Fruit fly (Drosophila melanogaster): Measurements from ENCODE around the gene Elys.

Elys gene

dm6 chrX:19665684-19666141, 13.6 kb downstream of the Elys start (continued):
- peak; percentile 24 for TF ChIP-seq ems (GFP tag; optimal IDR thresholded peaks at IDR 0.05)
- no peak for TF ChIP-seq CG18476 (GFP tag; optimal IDR thresholded peaks at IDR 0.05)
- 0 out of 2 replicates have a peak, but pooled peaks have one; percentile 6 for TF ChIP-seq CG8765 (GFP tag; IDR thresholded peaks at IDR 0.05)
- no peak for TF ChIP-seq D19A (tag; optimal IDR thresholded peaks at IDR 0.05)
- TF ChIP-seq croc (GFP tag; conservative IDR thresholded peaks at IDR 0.05) = no peak
- peak; percentile 89 for TF ChIP-seq Gug (GFP tag; IDR thresholded peaks at IDR 0.05)
- peak; percentile 86 for TF ChIP-seq sug (tag; optimal IDR thresholded peaks at IDR 0.05)
- peak; percentile 81 for TF ChIP-seq Opbp (GFP tag; IDR thresholded peaks at IDR 0.05; ENCODE audit: partially characterized antibody)
- TF ChIP-seq CG31441 (GFP tag; IDR thresholded peaks at IDR 0.05) = no peak
- no peak for TF ChIP-seq CG6765 (GFP tag; optimal IDR thresholded peaks at IDR 0.05)
- TF ChIP-seq BtbVII (GFP tag; optimal IDR thresholded peaks at IDR 0.05) = no peak
- TF ChIP-seq Asciz (GFP tag; optimal IDR thresholded peaks at IDR 0.05) = no peak
- TF ChIP-seq fd96Cb (tag; optimal IDR thresholded peaks at IDR 0.05) = no peak
- peak; percentile 85 for TF ChIP-seq NFAT (GFP tag; IDR thresholded peaks at IDR 0.05)
- peak; percentile 8 for TF ChIP-seq CG1792 (GFP tag; optimal IDR thresholded peaks at IDR 0.05)
- peak; percentile 62 for TF ChIP-seq CG9215 (GFP tag; IDR thresholded peaks at IDR 0.05)
- TF ChIP-seq ERR (GFP tag; optimal IDR thresholded peaks at IDR 0.05) = no peak
- TF ChIP-seq Gsc (GFP tag; IDR thresholded peaks at IDR 0.05) = no peak
- TF ChIP-seq CG5180 (GFP tag; optimal IDR thresholded peaks at IDR 0.05) = no peak
- TF ChIP-seq CG13775 (GFP tag; optimal IDR thresholded peaks at IDR 0.05) = peak; percentile 18
- peak; percentile 36 for TF ChIP-seq NfI (GFP tag; optimal IDR thresholded peaks at IDR 0.05)
- TF ChIP-seq onecut (GFP tag; IDR thresholded peaks at IDR 0.05) = peak; percentile 31
- TF ChIP-seq pfk (GFP tag; optimal IDR thresholded peaks at IDR 0.05) = no peak
- TF ChIP-seq CG12942 (GFP tag; optimal IDR thresholded peaks at IDR 0.05) = no peak
- no peak for TF ChIP-seq CG10267 (tag; optimal IDR thresholded peaks at IDR 0.05)
- TF ChIP-seq row (GFP tag; IDR thresholded peaks at IDR 0.05) = peak; percentile 96
- TF ChIP-seq slp2 (GFP tag; optimal IDR thresholded peaks at IDR 0.05) = no peak
- TF ChIP-seq pb (GFP tag; optimal IDR thresholded peaks at IDR 0.05) = no peak
- peak; percentile 12 for TF ChIP-seq CG2712 (tag; optimal IDR thresholded peaks at IDR 0.05)
- no peak for TF ChIP-seq kay (GFP tag; optimal IDR thresholded peaks at IDR 0.05)
- no peak for TF ChIP-seq CG7357 (GFP tag; IDR thresholded peaks at IDR 0.05)
- peak in 1 of 2 experiments; percentile 23 for TF ChIP-seq crp (GFP tag; optimal IDR thresholded peaks at IDR 0.05)
- peak; percentile 31 for TF ChIP-seq CG12769 (tag; optimal IDR thresholded peaks at IDR 0.05)
- peak; percentile 25; the same call in 1 of the 2 replicates for TF ChIP-seq Atf6 (GFP tag; IDR thresholded peaks at IDR 0.05)
- no peak for TF ChIP-seq Taf1 (GFP tag; IDR thresholded peaks at IDR 0.05)
- TF ChIP-seq vvl (GFP tag; IDR thresholded peaks at IDR 0.05) = peak; percentile 59; the same call in 1 of the 2 replicates
- TF ChIP-seq Ptx1 (GFP tag; IDR thresholded peaks at IDR 0.05) = peak; percentile 67
- no peak for TF ChIP-seq dimm (GFP tag; IDR thresholded peaks at IDR 0.05)
- TF ChIP-seq Xbp1 (GFP tag; optimal IDR thresholded peaks at IDR 0.05) = peak; percentile 31
- peak; percentile 5 for TF ChIP-seq Camta (GFP tag; optimal IDR thresholded peaks at IDR 0.05)
- peak; percentile 50 for TF ChIP-seq CG13624 (GFP tag; optimal IDR thresholded peaks at IDR 0.05)
- TF ChIP-seq CG3838 (GFP tag; optimal IDR thresholded peaks at IDR 0.05) = no peak
- TF ChIP-seq CG11093 (GFP tag; IDR thresholded peaks at IDR 0.05) = peak; percentile 64; the same call in 1 of the 3 replicates

Measured in whole organism, embryonic.